Fruit fly (Drosophila melanogaster): ENCODE data around the gene Mer.

DNA sequence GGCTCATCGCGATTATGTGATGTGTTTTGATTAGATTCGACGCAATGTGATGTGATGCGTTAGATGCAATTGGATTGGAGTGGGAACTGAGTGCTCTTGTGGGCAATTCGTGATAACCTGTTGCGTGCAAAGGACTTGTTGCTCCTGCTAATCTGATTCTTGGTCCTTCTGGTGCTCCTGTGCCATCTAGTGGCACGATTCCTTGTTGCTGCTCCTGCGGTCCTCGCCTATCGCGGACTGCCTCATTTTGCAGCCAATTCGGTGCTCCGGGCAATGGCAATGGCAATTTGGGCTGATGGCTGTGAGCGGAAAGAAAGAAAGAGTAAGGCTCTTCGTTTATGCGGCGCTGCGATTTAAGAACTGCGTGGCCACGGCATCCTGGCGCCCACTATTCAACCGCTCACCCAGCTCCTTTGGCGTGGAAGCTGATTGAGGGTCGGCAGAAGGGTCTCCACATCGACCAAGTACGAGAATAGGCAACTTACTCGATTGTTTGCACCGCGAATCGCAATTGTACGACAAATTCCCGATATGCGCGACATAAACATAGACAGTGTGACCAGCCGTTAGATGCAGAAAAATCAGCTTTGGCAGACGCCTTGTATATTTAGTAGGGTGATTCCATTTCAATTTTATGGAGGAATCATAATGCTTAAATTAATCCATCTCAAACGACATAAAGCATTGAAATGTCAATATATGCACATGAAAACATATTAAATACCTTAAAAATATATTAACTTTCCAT is at the start of gene Mer:
- TF ChIP-seq Rel (GFP tag; optimal IDR thresholded peaks at IDR 0.05) (no peak), Rel (tag; optimal IDR thresholded peaks at IDR 0.05) (peak; percentile 72), CrebA (GFP tag; optimal IDR thresholded peaks at IDR 0.05; ENCODE audit: borderline replicate concordance) (no peak), Dfd (GFP tag; optimal IDR thresholded peaks at IDR 0.05) (no peak), Jra (GFP tag; optimal IDR thresholded peaks at IDR 0.05) (peak; percentile 9), Abd-B (GFP tag; optimal IDR thresholded peaks at IDR 0.05) (no peak), fru (GFP tag; optimal IDR thresholded peaks at IDR 0.05) (peak; percentile 88), Vsx2 (GFP tag; optimal IDR thresholded peaks at IDR 0.05; ENCODE audit: partially characterized antibody) (no peak), woc (GFP tag; optimal IDR thresholded peaks at IDR 0.05) (peak; percentile 82), Hr83 (GFP tag; optimal IDR thresholded peaks at IDR 0.05; ENCODE audit: poor library complexity, severe bottlenecking) (peak; percentile 40), CG32264 (GFP tag; optimal IDR thresholded peaks at IDR 0.05) (no peak), pan (optimal IDR thresholded peaks at IDR 0.05) (no peak), lola (GFP tag; optimal IDR thresholded peaks at IDR 0.05) (no peak)
